Fruit fly (Drosophila melanogaster) whole organism, embryonic: ENCODE measurements around the gene pasi2.
A peak's percentile ranks its signal among the peaks of the same experiment; 100 is the strongest.

ENCODE experiments used
- Bdp1 ChIP-seq: fragments of 200-800 bp; sonication (Bioruptor generic); optimal IDR thresholded peaks from 3 replicates; lab custom pipeline; 2016; ENCODE audit warnings: missing biosample characterization, missing genetic modification characterization
- Bteb2 ChIP-seq: fragments of 200-800 bp; sonication (Bioruptor generic); optimal IDR thresholded peaks from 2 replicates; lab custom pipeline; 2016; ENCODE audit warnings: missing biosample characterization, missing genetic modification characterization
- CG10147 ChIP-seq: fragments of 200-800 bp; sonication (Bioruptor generic); optimal IDR thresholded peaks from 2 replicates; lab custom pipeline; 2019; ENCODE audit warnings: missing biosample characterization, mild to moderate bottlenecking, missing genetic modification characterization, moderate library complexity
- CG10959 ChIP-seq: fragments of 200-800 bp; sonication (Bioruptor generic); IDR thresholded peaks from 2 replicates; pipeline ENCODE4 v1.3.6; 2022; ENCODE audit warnings: missing biosample characterization, missing genetic modification characterization
- CG11695 ChIP-seq: fragments of 200-800 bp; sonication (Bioruptor generic); IDR thresholded peaks from 3 replicates; pipeline ENCODE4 v1.3.6; 2022; ENCODE audit warnings: missing biosample characterization, missing genetic modification characterization
- CG12769 ChIP-seq: fragments of 200-800 bp; sonication (Bioruptor generic); optimal IDR thresholded peaks from 2 replicates; lab custom pipeline; 2019; ENCODE audit warnings: missing biosample characterization, mild to moderate bottlenecking, missing genetic modification characterization, moderate library complexity
- CG13424 ChIP-seq: fragments of 200-800 bp; sonication (Bioruptor generic); optimal IDR thresholded peaks from 2 replicates; lab custom pipeline; 2019; ENCODE audit warnings: missing biosample characterization, mild to moderate bottlenecking, missing genetic modification characterization, moderate library complexity
- CG17568 ChIP-seq: fragments of 200-800 bp; sonication (Bioruptor generic); optimal IDR thresholded peaks from 2 replicates; lab custom pipeline; 2018; ENCODE audit warnings: missing biosample characterization, mild to moderate bottlenecking, missing genetic modification characterization, moderate library complexity
- CG1792 ChIP-seq: fragments of 200-800 bp; sonication (Bioruptor generic); optimal IDR thresholded peaks from 2 replicates; lab custom pipeline; 2016; ENCODE audit warnings: missing biosample characterization, missing genetic modification characterization
- CG18262 ChIP-seq: fragments of 200-800 bp; optimal IDR thresholded peaks from 3 replicates; lab custom pipeline; 2019; ENCODE audit warnings: missing biosample characterization, mild to moderate bottlenecking, missing genetic modification characterization, moderate library complexity
- CG1832 ChIP-seq: fragments of 200-800 bp; sonication (Bioruptor generic); optimal IDR thresholded peaks from 2 replicates; lab custom pipeline; 2017; ENCODE audit warnings: missing biosample characterization, mild to moderate bottlenecking, missing genetic modification characterization, inconsistent platforms
- CG2875 ChIP-seq: fragments of 200-800 bp; sonication (Bioruptor generic); optimal IDR thresholded peaks from 2 replicates; lab custom pipeline; 2017; ENCODE audit warnings: missing biosample characterization, mild to moderate bottlenecking, missing genetic modification characterization, missing genetic modification reagents
- CG2889 ChIP-seq: fragments of 200-800 bp; sonication (Bioruptor generic); IDR thresholded peaks from 3 replicates; pipeline ENCODE4 v1.3.6; 2022; ENCODE audit warnings: missing biosample characterization, missing genetic modification characterization
- CG30020 ChIP-seq: fragments of 200-800 bp; optimal IDR thresholded peaks from 2 replicates; lab custom pipeline; 2019; ENCODE audit warnings: missing biosample characterization, mild to moderate bottlenecking, missing genetic modification characterization, moderate library complexity
- CG4617 ChIP-seq: fragments of 200-800 bp; sonication (Bioruptor generic); optimal IDR thresholded peaks from 3 replicates; lab custom pipeline; 2016; ENCODE audit warnings: missing biosample characterization, missing genetic modification characterization, borderline replicate concordance
- CG4707 ChIP-seq: fragments of 200-800 bp; sonication (Bioruptor generic); optimal IDR thresholded peaks from 2 replicates; lab custom pipeline; 2018; ENCODE audit warnings: missing biosample characterization, mild to moderate bottlenecking, missing genetic modification characterization, moderate library complexity
- CG6254 ChIP-seq: fragments of 200-800 bp; sonication (Bioruptor generic); optimal IDR thresholded peaks from 3 replicates; lab custom pipeline; 2017; ENCODE audit warnings: mild to moderate bottlenecking, missing biosample characterization, missing genetic modification reagents, missing genetic modification characterization
- CG7839 ChIP-seq: fragments of 200-800 bp; sonication (Bioruptor generic); optimal IDR thresholded peaks from 3 replicates; lab custom pipeline; 2018; ENCODE audit warnings: missing biosample characterization, mild to moderate bottlenecking, missing genetic modification characterization, moderate library complexity
- CG8290 ChIP-seq, 3 experiments: fragments of 200-800 bp; sonication (Bioruptor generic); optimal IDR thresholded peaks; 2 replicates each; lab custom pipeline; 2016 to 2019; ENCODE audit warnings: missing biosample characterization in 3 of 3, missing genetic modification characterization in 3 of 3, mild to moderate bottlenecking in 2 of 3, moderate library complexity in 1 of 3
- CG8478 ChIP-seq: fragments of >200 bp; optimal IDR thresholded peaks from 2 replicates; lab custom pipeline; 2018
- CG9727 ChIP-seq: fragments of 200-800 bp; sonication (Bioruptor generic); optimal IDR thresholded peaks from 3 replicates; lab custom pipeline; 2017; ENCODE audit warnings: missing biosample characterization, mild to moderate bottlenecking, missing genetic modification characterization
- CG9876 ChIP-seq: fragments of 200-800 bp; sonication (Bioruptor generic); optimal IDR thresholded peaks from 2 replicates; lab custom pipeline; 2016; ENCODE audit warnings: missing biosample characterization, missing genetic modification characterization
- Dip2 ChIP-seq: fragments of 200-800 bp; sonication (Bioruptor generic); IDR thresholded peaks from 2 replicates; pipeline ENCODE4 v1.3.6; 2022; ENCODE audit warnings: missing biosample characterization, missing genetic modification characterization
- H15 ChIP-seq: fragments of 200-800 bp; sonication (Bioruptor generic); IDR thresholded peaks from 3 replicates; pipeline ENCODE4 v1.3.6; 2022; ENCODE audit warnings: missing biosample characterization, missing genetic modification characterization
- HLH4C ChIP-seq: fragments of 200-800 bp; sonication (Bioruptor generic); IDR thresholded peaks from 3 replicates; pipeline ENCODE4 v1.3.6; 2022; ENCODE audit warnings: missing biosample characterization, missing genetic modification characterization; ENCODE audit not compliant: partially characterized antibody
- Hr78 ChIP-seq, 2 experiments: fragments of 200-800 bp in 1 of 2; fragments of >200 bp in 1 of 2; sonication (Bioruptor generic) in 1 of 2; optimal IDR thresholded peaks; 2 replicates each; lab custom pipeline; 2017 to 2019; ENCODE audit warnings: missing biosample characterization in 2 of 2, missing genetic modification characterization in 2 of 2, mild to moderate bottlenecking in 1 of 2, moderate library complexity in 1 of 2
- Lhr ChIP-seq: fragments of 200-800 bp; sonication (Bioruptor generic); optimal IDR thresholded peaks from 3 replicates; lab custom pipeline; 2017; ENCODE audit warnings: mild to moderate bottlenecking, missing biosample characterization, missing genetic modification reagents, missing genetic modification characterization
- Lim3 ChIP-seq: fragments of 200-800 bp; sonication (Bioruptor generic); IDR thresholded peaks from 2 replicates; pipeline ENCODE4 v1.3.6; 2022; ENCODE audit warnings: missing biosample characterization, missing genetic modification characterization
- Taf1 ChIP-seq: fragments of 200-800 bp; sonication (Bioruptor generic); IDR thresholded peaks from 2 replicates; pipeline ENCODE4 v1.3.6; 2022; ENCODE audit warnings: missing biosample characterization, missing genetic modification characterization
- ash1 ChIP-seq: fragments of 200-800 bp; sonication (Bioruptor generic); optimal IDR thresholded peaks from 2 replicates; lab custom pipeline; 2018; ENCODE audit warnings: missing biosample characterization, mild to moderate bottlenecking, missing genetic modification characterization
- btn ChIP-seq: fragments of 200-800 bp; sonication (Bioruptor generic); optimal IDR thresholded peaks from 2 replicates; lab custom pipeline; 2016; ENCODE audit warnings: missing biosample characterization, missing genetic modification characterization
- chif ChIP-seq, 2 experiments: fragments of 200-800 bp; sonication (Bioruptor generic); optimal IDR thresholded peaks; 3 replicates each; lab custom pipeline; 2016; ENCODE audit warnings: missing biosample characterization in 2 of 2, missing genetic modification characterization in 2 of 2
- chinmo ChIP-seq: fragments of 200-800 bp; sonication (Bioruptor generic); IDR thresholded peaks from 4 replicates; pipeline ENCODE4 v1.3.6; 2022; ENCODE audit warnings: missing biosample characterization, missing genetic modification characterization; ENCODE audit not compliant: partially characterized antibody
- crp ChIP-seq, 2 experiments: fragments of 200-800 bp; sonication (Bioruptor generic); optimal IDR thresholded peaks; 2 replicates in 1 of 2; 3 replicates in 1 of 2; lab custom pipeline; 2017; ENCODE audit warnings: missing biosample characterization in 2 of 2, missing genetic modification characterization in 2 of 2, mild to moderate bottlenecking in 1 of 2, moderate library complexity in 1 of 2
- dimm ChIP-seq: fragments of 200-800 bp; sonication (Bioruptor generic); IDR thresholded peaks from 2 replicates; pipeline ENCODE4 v1.3.6; 2022; ENCODE audit warnings: missing biosample characterization, missing genetic modification characterization
- disco-r ChIP-seq: fragments of 200-800 bp; sonication (Bioruptor generic); optimal IDR thresholded peaks from 2 replicates; lab custom pipeline; 2016; ENCODE audit warnings: missing biosample characterization, missing genetic modification characterization
- dm ChIP-seq: fragments of 200-800 bp; sonication (Bioruptor generic); optimal IDR thresholded peaks from 3 replicates; lab custom pipeline; 2016; ENCODE audit warnings: missing biosample characterization, missing genetic modification characterization
- dmrt99B ChIP-seq: fragments of 200-800 bp; sonication (Bioruptor generic); optimal IDR thresholded peaks from 2 replicates; lab custom pipeline; 2018; ENCODE audit warnings: missing biosample characterization, mild to moderate bottlenecking, missing genetic modification characterization, moderate library complexity
- dpn ChIP-seq, 2 experiments: fragments of 200-800 bp; sonication (Bioruptor generic); optimal IDR thresholded peaks; 3 replicates each; lab custom pipeline; 2016; ENCODE audit warnings: missing biosample characterization in 2 of 2, missing genetic modification characterization in 2 of 2
- eve ChIP-seq, 2 experiments: fragments of >200 bp; optimal IDR thresholded peaks; 2 replicates each; lab custom pipeline; 2017; ENCODE audit warnings: missing biosample characterization in 2 of 2, missing genetic modification characterization in 2 of 2
- ewg ChIP-seq: fragments of 200-800 bp; sonication (Bioruptor generic); optimal IDR thresholded peaks from 3 replicates; lab custom pipeline; 2017; ENCODE audit warnings: mild to moderate bottlenecking, missing biosample characterization, missing genetic modification reagents, missing genetic modification characterization
- hb ChIP-seq: fragments of 200-800 bp; sonication (Bioruptor generic); IDR thresholded peaks from 3 replicates; pipeline ENCODE4 v1.3.6; 2022; ENCODE audit warnings: missing biosample characterization, missing genetic modification characterization; ENCODE audit not compliant: partially characterized antibody
- jigr1 ChIP-seq: fragments of 200-800 bp; sonication (Bioruptor generic); IDR thresholded peaks from 3 replicates; pipeline ENCODE4 v1.3.6; 2022; ENCODE audit warnings: missing biosample characterization, missing genetic modification characterization
- jumu ChIP-seq: fragments of 200-800 bp; sonication (Bioruptor generic); optimal IDR thresholded peaks from 3 replicates; lab custom pipeline; 2016; ENCODE audit warnings: missing biosample characterization, missing genetic modification characterization
- lbe ChIP-seq: fragments of 200-800 bp; sonication (Bioruptor generic); optimal IDR thresholded peaks from 2 replicates; lab custom pipeline; 2016; ENCODE audit warnings: missing biosample characterization, mild to moderate bottlenecking, missing genetic modification characterization
- onecut ChIP-seq: fragments of 200-800 bp; sonication (Bioruptor generic); IDR thresholded peaks from 2 replicates; pipeline ENCODE4 v1.3.6; 2022; ENCODE audit warnings: missing biosample characterization, missing genetic modification characterization
- ttk ChIP-seq: fragments of 200-800 bp; sonication (Bioruptor generic); IDR thresholded peaks from 2 replicates; pipeline ENCODE4 v2.1.2; 2022; ENCODE audit warnings: missing biosample characterization, missing genetic modification characterization
- usp ChIP-seq: fragments of >200 bp; optimal IDR thresholded peaks from 2 replicates; lab custom pipeline; 2017; ENCODE audit warnings: missing biosample characterization, missing genetic modification characterization
- wdn ChIP-seq: fragments of 200-800 bp; sonication (Bioruptor generic); IDR thresholded peaks from 2 replicates; pipeline ENCODE4 v1.3.6; 2022; ENCODE audit warnings: missing biosample characterization, missing genetic modification characterization
- wor ChIP-seq: fragments of 200-800 bp; sonication (Bioruptor generic); IDR thresholded peaks from 2 replicates; pipeline ENCODE4 v1.3.6; 2022; ENCODE audit warnings: missing biosample characterization, missing genetic modification characterization
- zfh1 ChIP-seq: fragments of 200-800 bp; sonication (Bioruptor generic); IDR thresholded peaks from 3 replicates; pipeline ENCODE4 v1.3.6; 2022; ENCODE audit warnings: missing biosample characterization, missing genetic modification characterization

The pasi2 gene

DNA sequence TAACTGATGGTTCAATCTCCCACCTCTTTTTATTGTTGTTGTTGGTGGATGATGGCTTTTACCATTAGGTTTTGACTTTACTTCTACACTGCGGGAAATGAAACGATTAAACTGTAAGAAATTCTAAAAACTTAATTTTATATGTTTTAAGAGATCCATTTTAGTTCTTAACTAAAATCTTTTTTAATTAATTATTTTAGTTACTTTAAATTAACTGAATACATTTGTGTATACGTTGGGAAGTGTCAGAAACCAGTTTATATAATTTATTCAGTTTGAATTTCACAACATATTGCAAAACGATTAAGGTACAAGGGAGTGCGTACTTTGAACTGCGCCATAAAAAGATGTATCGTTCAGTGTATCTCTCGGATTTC lies 18.3 kb downstream of the pasi2 start (continued):
- TF ChIP-seq CG2875 (GFP tag; lab: Kevin White, UChicago), result peak; percentile 77
- TF ChIP-seq dm (GFP tag; lab: Kevin White, UChicago), result no peak
- peak; percentile 66 for TF ChIP-seq onecut (GFP tag; lab: Robert Waterston, UW)
- no peak for TF ChIP-seq HLH4C (GFP tag; lab: Robert Waterston, UW)
- TF ChIP-seq CG10147 (GFP tag; lab: Kevin White, UChicago), result peak; percentile 82
- peak; percentile 59 for TF ChIP-seq CG4617 (GFP tag; lab: Kevin White, UChicago)
- TF ChIP-seq jigr1 (GFP tag; lab: Robert Waterston, UW), result no peak
- no peak for TF ChIP-seq wor (GFP tag; lab: Robert Waterston, UW)
- TF ChIP-seq CG18262 (tag; lab: Kevin White, UChicago), result peak; percentile 95
- TF ChIP-seq eve (GFP tag; optimal IDR thresholded peaks at IDR 0.05; lab: Kevin White, UChicago), result peak in 1 of 2 experiments; percentile 91
- no peak for TF ChIP-seq CG1832 (GFP tag; lab: Kevin White, UChicago)
- no peak for TF ChIP-seq CG1792 (GFP tag; lab: Kevin White, UChicago)
- no peak for TF ChIP-seq dimm
- no peak for TF ChIP-seq usp (GFP tag; lab: Kevin White, UChicago)
- no peak for TF ChIP-seq CG8478
- no peak for TF ChIP-seq CG9876 (GFP tag; lab: Kevin White, UChicago)
- TF ChIP-seq Lim3 (GFP tag; lab: Robert Waterston, UW), result no peak
- no peak for TF ChIP-seq Taf1 (GFP tag; lab: Robert Waterston, UW)
- peak; percentile 80 for TF ChIP-seq CG6254 (GFP tag; lab: Kevin White, UChicago)
- TF ChIP-seq zfh1 (GFP tag; lab: Robert Waterston, UW), result no peak
- no peak for TF ChIP-seq Hr78 (GFP tag; optimal IDR thresholded peaks at IDR 0.05; lab: Kevin White, UChicago)
- peak; percentile 59 for TF ChIP-seq ewg (GFP tag; lab: Kevin White, UChicago)
- peak; percentile 70 for TF ChIP-seq lbe (GFP tag; lab: Kevin White, UChicago)
- TF ChIP-seq wdn (GFP tag; lab: Robert Waterston, UW), result no peak
- TF ChIP-seq CG8290 (GFP tag; optimal IDR thresholded peaks at IDR 0.05; lab: Kevin White, UChicago), result peak; percentile 64
- TF ChIP-seq CG8290 (tag; optimal IDR thresholded peaks at IDR 0.05; lab: Kevin White, UChicago), result peak in 1 of 2 experiments; percentile 51
- no peak for TF ChIP-seq chinmo (GFP tag; lab: Robert Waterston, UW)
- no peak for TF ChIP-seq Dip2
- no peak for TF ChIP-seq CG2889
- TF ChIP-seq jumu (GFP tag; lab: Kevin White, UChicago), result peak; percentile 17
- TF ChIP-seq ttk (GFP tag; lab: Robert Waterston, UW), result no peak
- TF ChIP-seq chif (GFP tag; optimal IDR thresholded peaks at IDR 0.05; lab: Kevin White, UChicago), result peak; percentile 32 to 41
- TF ChIP-seq CG9727 (GFP tag; lab: Kevin White, UChicago), result peak; percentile 92
- TF ChIP-seq dpn (GFP tag; optimal IDR thresholded peaks at IDR 0.05; lab: Kevin White, UChicago), result peak; percentile 56 to 84
- no peak for TF ChIP-seq disco-r (GFP tag; lab: Kevin White, UChicago)
- TF ChIP-seq dmrt99B (tag; lab: Kevin White, UChicago), result peak; percentile 94
- TF ChIP-seq btn (GFP tag; lab: Kevin White, UChicago), result no peak
- TF ChIP-seq CG10959 (GFP tag; lab: Robert Waterston, UW), result no peak
- peak; percentile 81 for TF ChIP-seq CG17568 (GFP tag; lab: Kevin White, UChicago)
- TF ChIP-seq CG30020, result peak; percentile 51
- peak; percentile 90 for TF ChIP-seq CG13424 (tag; lab: Kevin White, UChicago)
- no peak for TF ChIP-seq Bdp1
- peak; percentile 93 for TF ChIP-seq CG7839 (tag; lab: Kevin White, UChicago)
- peak; percentile 56 for TF ChIP-seq Bteb2
- TF ChIP-seq H15 (GFP tag; lab: Robert Waterston, UW), result no peak
- no peak for TF ChIP-seq hb
- TF ChIP-seq CG4707 (GFP tag; lab: Kevin White, UChicago), result peak; percentile 52
- TF ChIP-seq Lhr (GFP tag; lab: Kevin White, UChicago), result no peak
- no peak for TF ChIP-seq ash1 (GFP tag; lab: Kevin White, UChicago)
- TF ChIP-seq CG11695 (GFP tag; lab: Robert Waterston, UW), result no peak
- peak in 1 of 2 experiments; percentile 28 for TF ChIP-seq crp (GFP tag; optimal IDR thresholded peaks at IDR 0.05; lab: Kevin White, UChicago)
- no peak for TF ChIP-seq CG12769
